Fruit fly (Drosophila melanogaster): ENCODE data around the gene CG42394.
A peak's percentile ranks its signal among the peaks of the same experiment; 100 is the strongest.

The CG42394 gene

DNA sequence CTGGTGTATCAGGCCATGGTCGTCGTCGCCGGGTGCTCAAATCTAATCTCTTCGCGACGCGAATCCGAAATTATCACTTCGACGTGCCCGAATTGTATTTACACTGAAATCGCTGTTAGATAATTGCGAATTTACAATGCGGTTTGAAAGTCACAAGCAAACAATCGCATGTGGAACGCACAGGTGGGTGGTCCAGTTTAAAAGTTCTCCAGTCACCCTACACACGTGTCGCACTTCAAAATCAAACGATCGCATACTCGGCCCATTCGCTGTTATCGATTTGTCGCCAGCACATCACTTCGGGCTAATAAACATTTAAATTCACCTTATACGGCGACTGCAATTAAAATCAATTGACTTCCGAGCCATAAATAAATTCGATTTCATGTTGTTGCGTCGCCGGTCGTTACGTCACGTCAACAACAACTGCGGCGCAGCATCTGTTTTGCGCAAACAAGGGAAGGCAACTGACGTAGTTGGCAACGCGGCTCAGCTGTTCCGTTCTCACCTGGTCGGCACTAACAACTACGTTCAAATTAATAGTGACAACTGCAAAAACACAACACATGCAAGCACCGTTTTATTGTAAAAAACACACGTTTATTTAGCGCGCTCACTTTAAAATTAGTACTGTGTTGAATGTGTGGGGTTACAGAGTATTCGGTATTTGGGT, 13.3 kb downstream of the CG42394 start, which contains the start of gene CG6574:
TSS of gene CG6574 (minus strand) at position 216 of the 673 bp plus-strand sequence.
- TF ChIP-seq CG17801 (GFP tag; optimal IDR thresholded peaks at IDR 0.05; ENCODE audit: partially characterized antibody) = peak; percentile 25

DNA sequence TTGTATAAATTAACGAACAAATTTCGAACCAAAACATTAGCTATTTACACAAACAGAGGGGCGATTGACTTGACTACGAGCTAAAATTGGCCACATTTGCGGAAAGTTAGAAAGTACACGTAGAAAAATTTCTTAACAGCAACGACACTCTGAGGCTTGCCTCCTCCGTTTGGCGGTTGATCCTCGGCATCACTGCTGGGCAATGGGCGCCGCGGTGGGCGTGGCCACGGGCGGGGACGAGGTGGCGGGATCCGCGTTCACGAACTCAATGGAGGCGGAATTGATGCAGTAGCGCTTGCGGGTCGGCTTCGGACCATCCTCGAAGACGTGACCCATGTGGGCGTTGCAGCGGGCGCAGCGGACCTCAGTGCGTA, 13.8 kb downstream of the CG42394 start:
- no peak for TF ChIP-seq CG17801 (GFP tag; optimal IDR thresholded peaks at IDR 0.05; ENCODE audit: partially characterized antibody)

dm6 chr3R:10863956-10864355, 14.3 kb downstream of the CG42394 start:
- peak; percentile 4 for TF ChIP-seq CG17801 (GFP tag; optimal IDR thresholded peaks at IDR 0.05; ENCODE audit: partially characterized antibody)

DNA sequence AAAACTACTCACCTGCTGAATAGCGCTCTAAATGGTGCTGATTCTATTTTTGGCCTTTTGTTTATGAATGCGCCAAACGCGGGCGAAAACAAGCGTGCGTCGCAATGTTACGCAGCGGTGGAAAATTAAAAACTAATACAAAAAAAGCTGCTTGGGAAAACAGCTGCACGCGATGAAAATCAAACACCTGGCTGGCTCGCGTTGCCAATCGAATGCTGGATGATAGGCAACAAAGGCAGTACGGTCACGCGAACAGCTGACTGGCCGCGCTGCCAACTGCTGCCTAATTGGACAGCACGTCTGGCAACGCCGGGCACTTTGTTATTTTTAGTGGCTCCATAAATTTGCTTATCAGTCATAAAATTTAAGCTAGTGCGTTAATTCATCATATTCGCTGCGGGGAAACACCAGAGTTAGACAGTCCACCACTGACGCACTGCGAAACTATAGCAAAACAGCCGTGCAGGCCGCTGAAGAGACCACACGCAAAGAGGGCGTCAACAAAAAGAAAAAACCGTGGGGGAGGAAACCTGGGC, 18.9 kb downstream of the CG42394 start, which contains the start of the genes SelR and Tsp86D:
TSS of gene SelR (minus strand) at position 216 of the 536 bp plus-strand sequence.
TSS of gene Tsp86D (plus strand) at position 282 of the 536 bp plus-strand sequence.
- TF ChIP-seq CG17801 (GFP tag; optimal IDR thresholded peaks at IDR 0.05; ENCODE audit: partially characterized antibody) = peak; percentile 79

DNA sequence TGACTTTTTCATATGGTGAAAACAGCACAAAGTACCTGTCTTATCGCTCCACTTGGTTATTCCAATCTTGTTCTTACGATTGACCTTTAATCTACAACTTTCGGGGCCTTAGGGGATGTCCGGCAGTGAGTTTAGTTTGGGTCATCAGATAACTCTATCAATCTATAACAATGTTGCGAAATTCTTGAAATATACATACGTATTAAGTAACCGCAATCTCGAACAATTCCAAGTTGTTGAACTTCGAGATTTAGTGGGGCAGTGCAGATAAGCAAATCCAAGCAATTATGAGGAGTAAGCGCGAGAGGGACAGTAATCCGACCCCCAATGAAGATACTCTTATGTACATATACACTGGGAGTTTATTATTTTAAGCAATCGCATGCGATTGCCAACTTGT, 20.9 kb downstream of the CG42394 start:
- no peak for TF ChIP-seq CG17801 (GFP tag; optimal IDR thresholded peaks at IDR 0.05; ENCODE audit: partially characterized antibody)

DNA sequence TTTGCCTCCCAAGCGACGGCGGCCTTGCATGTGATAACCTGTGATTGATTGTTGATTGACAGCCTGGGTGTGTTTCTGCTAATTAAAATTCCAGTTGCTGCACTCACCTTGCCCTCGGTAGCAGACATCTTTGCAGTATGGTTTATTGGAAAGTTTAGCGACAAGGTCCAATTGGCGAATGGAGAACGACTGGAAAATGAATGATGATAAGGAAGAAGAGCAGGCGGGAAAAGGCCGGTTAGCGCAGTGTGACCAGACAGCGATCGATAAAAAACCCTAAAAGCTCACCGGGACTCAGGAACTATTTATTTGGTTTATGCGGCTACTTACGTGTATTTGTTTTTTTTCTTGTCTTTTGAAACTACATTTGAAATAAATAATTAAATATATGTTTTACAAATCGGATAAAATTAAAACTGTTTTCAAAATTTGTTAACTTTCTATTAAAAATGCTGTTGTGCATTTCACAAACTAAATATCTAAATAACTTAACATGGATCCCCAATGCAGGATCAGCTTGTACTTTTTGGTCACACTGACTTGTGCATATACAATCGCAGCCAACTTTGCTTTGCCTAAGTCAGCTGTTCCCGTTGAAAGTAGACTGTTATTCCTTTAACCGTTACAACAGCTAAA, 22.6 kb downstream of the CG42394 start, which contains the start of gene Fdh:
TSS of gene Fdh (minus strand) at position 234 of the 636 bp plus-strand sequence.
- TF ChIP-seq CG17801 (GFP tag; optimal IDR thresholded peaks at IDR 0.05; ENCODE audit: partially characterized antibody) = peak; percentile 48

DNA sequence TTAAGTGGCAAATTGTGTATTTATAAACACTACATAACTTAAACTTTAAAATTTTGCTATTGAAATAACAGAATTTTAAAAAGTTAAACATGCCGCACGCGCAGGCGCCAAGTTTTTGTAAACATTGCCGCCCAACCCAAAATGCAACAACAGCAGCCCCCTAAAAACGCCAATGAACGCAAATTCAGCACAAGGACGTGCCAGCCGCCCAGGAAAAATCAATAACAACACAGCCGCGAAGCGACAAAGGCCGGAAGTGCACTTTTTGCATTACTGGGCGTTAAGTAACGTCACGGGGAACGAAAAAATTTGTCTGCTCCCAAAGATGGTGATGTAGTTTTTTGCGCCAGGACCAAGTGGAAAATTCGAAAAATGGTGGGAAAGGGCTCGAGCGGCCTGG, 23.2 kb downstream of the CG42394 start, which contains the start of gene CG4596:
TSS of gene CG4596 (plus strand) at position 219 of the 400 bp plus-strand sequence.
- TF ChIP-seq CG17801 (GFP tag; optimal IDR thresholded peaks at IDR 0.05; ENCODE audit: partially characterized antibody) = no peak

DNA sequence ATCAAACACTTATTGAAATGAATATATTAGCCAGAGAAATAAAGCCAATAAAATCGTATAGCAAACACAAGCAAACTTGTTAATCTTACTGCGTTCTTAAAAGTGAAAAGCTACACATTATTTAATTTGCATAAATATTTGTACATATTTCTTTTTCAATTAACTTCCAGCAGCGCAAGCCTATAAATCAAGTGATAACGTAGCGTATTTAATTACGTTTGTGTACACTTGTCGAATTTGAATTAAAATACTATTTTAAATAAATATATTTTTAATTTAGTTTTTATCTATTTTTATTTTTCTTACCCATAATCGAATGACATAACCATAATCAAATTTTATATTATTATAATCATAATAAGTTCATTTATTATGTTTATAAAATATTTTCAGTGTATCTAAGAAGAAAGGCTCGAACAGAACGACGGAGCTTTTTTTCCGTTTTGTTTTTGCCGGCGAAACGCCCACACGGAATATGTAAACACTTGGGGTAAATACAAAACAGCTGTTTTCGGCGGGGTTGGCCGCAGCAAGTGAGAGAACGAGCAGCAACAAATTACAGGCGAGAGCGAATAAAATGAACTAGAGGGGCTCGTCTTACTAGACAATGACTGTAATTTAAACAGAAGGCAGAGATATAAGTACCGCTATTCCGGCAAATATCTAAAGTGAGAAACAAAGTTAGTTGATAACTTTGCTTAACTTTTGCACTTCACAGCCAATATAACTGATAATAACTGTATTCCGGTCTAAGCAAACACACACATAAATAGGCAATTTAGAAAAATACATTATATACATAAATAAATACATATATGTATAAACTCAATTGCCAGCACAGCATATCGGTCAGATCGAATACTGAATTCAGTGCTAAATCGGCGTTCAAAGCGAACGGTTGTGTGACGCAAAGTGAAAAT, 26.1 kb downstream of the CG42394 start, which contains the start of gene Sodh2:
TSS of gene Sodh2 (plus strand) at position 870 of the 920 bp plus-strand sequence.
- TF ChIP-seq CG17801 (GFP tag; optimal IDR thresholded peaks at IDR 0.05; ENCODE audit: partially characterized antibody) = peak; percentile 84

DNA sequence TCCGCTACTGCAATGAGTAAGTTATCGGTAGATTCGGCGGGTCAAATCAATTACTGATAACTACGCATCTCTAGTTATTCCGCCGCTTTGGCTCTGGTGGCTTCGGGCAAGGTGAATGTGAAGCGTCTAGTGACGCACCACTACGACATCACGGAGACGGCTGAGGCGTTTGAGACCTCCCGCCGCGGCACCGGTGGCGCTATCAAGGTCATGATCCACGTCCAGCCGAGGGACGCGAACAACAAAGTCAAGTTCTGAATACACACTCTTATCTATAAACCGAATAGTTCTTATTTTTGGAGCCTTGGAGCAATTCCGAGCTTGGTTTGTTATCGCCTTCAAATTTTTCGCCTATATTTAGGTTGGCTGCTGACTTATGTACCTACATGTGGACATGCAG, 28.2 kb downstream of the CG42394 start:
- TF ChIP-seq CG17801 (GFP tag; optimal IDR thresholded peaks at IDR 0.05; ENCODE audit: partially characterized antibody) = no peak

DNA sequence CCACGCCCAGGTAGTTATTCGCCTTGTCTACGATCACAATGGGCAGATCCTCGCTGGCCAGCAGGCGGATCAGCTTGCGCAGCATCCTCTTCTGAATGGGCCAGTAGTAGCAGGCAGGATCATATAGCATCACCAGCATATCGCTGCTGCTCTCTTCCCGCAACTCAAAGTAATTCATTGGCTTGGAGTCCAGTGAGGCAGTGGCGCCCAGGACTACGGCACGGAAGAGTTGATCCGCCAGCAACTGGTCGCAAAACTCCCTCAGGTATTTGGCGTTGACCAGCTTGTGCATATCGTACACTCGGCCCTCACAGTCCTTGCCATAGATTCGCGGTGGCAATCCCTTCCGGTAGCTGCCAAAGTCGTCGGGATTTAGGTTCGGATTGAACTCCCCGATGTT, 29.0 kb downstream of the CG42394 start:
- no peak for TF ChIP-seq CG17801 (GFP tag; optimal IDR thresholded peaks at IDR 0.05; ENCODE audit: partially characterized antibody)

DNA sequence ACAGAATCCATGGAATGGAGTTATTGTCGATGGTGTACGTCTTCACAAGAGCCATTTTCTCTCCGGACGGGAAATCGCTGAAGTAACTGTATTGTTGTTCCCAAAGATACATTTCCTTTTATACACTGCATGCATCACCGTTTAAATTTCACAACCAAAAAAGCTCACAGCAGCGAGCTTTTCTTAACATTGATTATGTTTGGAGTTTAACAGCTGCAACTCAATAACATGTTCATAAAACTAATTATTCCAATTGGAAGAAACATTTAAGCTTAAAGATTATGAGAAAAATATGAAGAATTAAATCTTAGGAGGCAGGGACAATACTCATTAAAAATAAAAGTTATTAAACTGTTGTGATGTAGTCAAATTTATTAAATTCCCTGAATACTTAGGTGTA, 29.6 kb downstream of the CG42394 start, which contains the start of gene CG14695:
TSS of gene CG14695 (minus strand) at position 101 of the 400 bp plus-strand sequence.
- TF ChIP-seq CG17801 (GFP tag; optimal IDR thresholded peaks at IDR 0.05; ENCODE audit: partially characterized antibody) = no peak

DNA sequence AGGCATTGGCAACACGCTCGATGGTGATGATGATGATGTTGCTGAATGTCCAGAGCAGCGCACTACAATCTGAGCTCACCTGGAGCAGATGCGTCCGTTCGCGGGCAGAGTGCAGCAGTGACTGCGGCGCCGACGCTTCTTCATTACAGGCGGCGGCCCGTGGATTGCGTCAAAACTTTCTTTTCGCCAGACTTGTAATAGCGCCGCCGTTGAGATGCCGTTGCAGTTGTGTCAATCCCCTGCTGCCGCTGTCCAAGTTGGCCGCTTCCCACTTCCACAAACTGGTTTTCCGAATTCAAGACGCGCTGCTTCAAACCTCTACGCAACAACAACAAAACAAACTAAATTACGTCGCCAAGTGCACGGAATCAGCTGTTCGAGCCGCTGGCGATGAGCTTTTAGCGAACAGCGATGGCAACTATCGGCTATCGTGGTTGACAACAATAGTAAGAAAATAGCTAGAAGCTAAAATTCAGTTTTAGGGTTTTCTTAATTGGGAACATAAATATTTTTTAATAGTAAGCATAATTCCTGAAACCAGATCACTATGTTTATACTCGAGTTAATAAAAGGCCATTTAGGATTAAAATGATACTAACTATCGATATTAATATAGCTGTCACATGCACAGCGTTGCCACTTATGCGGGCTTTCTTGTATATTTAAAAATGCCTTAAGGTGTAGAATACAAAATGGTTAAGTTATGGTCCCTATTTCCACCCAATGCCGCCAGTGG, 32.4 kb downstream of the CG42394 start, which contains the start of gene Tpc1:
TSS of gene Tpc1 (minus strand) at position 365 of the 736 bp plus-strand sequence.
- no peak for TF ChIP-seq CG17801 (GFP tag; optimal IDR thresholded peaks at IDR 0.05; ENCODE audit: partially characterized antibody)

DNA sequence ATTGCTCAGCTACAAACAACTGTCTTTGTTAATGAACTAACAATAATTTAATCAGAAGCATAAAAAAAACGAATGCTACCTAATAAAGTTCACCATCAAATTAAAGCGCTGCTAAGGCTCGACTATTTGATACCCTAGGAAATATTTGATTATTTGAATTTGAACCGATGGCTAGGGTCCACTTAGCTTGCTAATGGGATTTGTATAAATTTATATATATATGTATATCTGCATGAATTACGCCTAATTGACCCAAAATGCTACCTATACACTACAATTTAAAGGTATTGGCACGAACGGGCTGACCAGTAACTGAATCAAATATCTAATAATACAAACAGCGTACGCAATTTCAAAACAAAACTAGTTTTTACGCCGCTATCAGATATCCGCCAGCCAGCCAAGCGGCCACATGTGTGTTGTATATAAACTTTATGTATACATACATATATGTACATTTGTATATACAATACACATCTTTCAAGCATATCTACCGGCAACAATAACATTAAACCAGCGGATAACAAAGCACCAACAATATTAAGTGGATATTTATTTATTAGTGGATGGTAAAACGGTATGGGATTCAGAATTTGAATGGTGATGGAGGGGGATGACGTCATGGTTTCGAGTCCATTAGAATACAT, 34.5 kb downstream of the CG42394 start:
- no peak for TF ChIP-seq CG17801 (GFP tag; optimal IDR thresholded peaks at IDR 0.05; ENCODE audit: partially characterized antibody)
